Fruit fly (Drosophila melanogaster): ENCODE results near the gene CG8188.

CG8188 gene

DNA sequence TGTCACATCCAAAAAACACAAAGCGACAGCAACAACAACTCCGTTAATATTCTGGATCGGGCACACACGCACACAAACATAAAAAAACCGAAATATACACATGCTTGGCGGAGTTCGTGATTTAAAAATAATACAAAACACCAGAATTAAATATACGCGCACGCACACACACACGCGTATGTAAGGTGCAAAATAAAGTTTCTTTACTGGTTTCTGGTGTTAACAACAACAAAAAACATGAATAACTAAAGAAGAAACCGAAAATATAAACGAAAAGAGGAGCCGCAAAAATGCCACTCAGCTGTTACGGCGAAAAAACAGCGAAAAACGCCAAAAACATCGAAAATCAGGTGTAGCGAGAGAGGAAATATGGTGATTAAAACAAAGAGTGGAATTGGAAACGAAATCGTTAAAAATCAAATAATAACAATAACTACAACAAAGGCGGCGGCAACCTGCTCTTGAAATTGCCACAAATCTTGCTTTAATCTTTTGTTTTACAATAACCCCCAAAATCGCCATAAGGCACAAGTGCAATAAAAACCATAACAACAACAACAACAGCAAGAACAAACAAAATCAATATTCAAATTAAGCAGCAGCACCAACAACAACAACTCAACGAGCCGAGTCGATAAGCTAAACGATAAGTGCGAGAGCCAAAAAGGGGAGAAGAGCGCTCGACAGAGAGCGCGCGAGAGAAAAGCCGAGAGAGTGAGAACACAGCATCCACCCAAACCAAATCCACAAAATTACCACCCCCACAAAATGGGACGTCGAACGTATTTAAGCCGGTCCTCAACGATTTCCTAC is 7.7 kb upstream of the CG8188 start (continued):
- TF ChIP-seq HLH4C (GFP tag; IDR thresholded peaks at IDR 0.05; ENCODE audit: partially characterized antibody) = peak; percentile 40; the same call in 1 of the 3 replicates
- no peak for TF ChIP-seq ap (GFP tag; IDR thresholded peaks at IDR 0.05)
- no peak for TF ChIP-seq unc-4 (GFP tag; IDR thresholded peaks at IDR 0.05; ENCODE audit: partially characterized antibody)
- TF ChIP-seq Hsf (GFP tag; optimal IDR thresholded peaks at IDR 0.05) = no peak
- TF ChIP-seq CG6689 (GFP tag; IDR thresholded peaks at IDR 0.05) = no peak
- TF ChIP-seq zen (tag; optimal IDR thresholded peaks at IDR 0.05) = no peak
- no peak for TF ChIP-seq CG9932 (GFP tag; IDR thresholded peaks at IDR 0.05)
- no peak for TF ChIP-seq toy (GFP tag; IDR thresholded peaks at IDR 0.05)
- no peak for TF ChIP-seq Abd-B (GFP tag; optimal IDR thresholded peaks at IDR 0.05)
- no peak for TF ChIP-seq CG13775 (GFP tag; optimal IDR thresholded peaks at IDR 0.05)
- no peak for TF ChIP-seq crc (GFP tag; optimal IDR thresholded peaks at IDR 0.05)
- TF ChIP-seq CG17328 (GFP tag; IDR thresholded peaks at IDR 0.05) = no peak
- TF ChIP-seq CG32532 (GFP tag; IDR thresholded peaks at IDR 0.05) = no peak
- TF ChIP-seq ara (GFP tag; IDR thresholded peaks at IDR 0.05) = no peak
- no peak for TF ChIP-seq Antp (GFP tag; optimal IDR thresholded peaks at IDR 0.05)
- peak; percentile 90; the same call in 3 of the 4 replicates for TF ChIP-seq chinmo (GFP tag; IDR thresholded peaks at IDR 0.05; ENCODE audit: partially characterized antibody)
- no peak for TF ChIP-seq CG10979 (tag; optimal IDR thresholded peaks at IDR 0.05)
- TF ChIP-seq pum (GFP tag; optimal IDR thresholded peaks at IDR 0.05) = no peak
- TF ChIP-seq Sox102F (GFP tag; optimal IDR thresholded peaks at IDR 0.05) = no peak
- no peak for TF ChIP-seq CG3995 (GFP tag; optimal IDR thresholded peaks at IDR 0.05)
- TF ChIP-seq cad (GFP tag; optimal IDR thresholded peaks at IDR 0.05) = no peak
- no peak for TF ChIP-seq CG4282 (GFP tag; optimal IDR thresholded peaks at IDR 0.05)
- TF ChIP-seq Mrtf (GFP tag; IDR thresholded peaks at IDR 0.05) = no peak
- peak; percentile 18 for TF ChIP-seq nerfin-1 (tag; optimal IDR thresholded peaks at IDR 0.05)
- TF ChIP-seq CG17802 (tag; optimal IDR thresholded peaks at IDR 0.05) = no peak
- TF ChIP-seq CG33557 (GFP tag; optimal IDR thresholded peaks at IDR 0.05) = no peak
- TF ChIP-seq MESR4 (GFP tag; optimal IDR thresholded peaks at IDR 0.05) = no peak
- no peak for TF ChIP-seq CG2875 (GFP tag; optimal IDR thresholded peaks at IDR 0.05)
- peak; percentile 59 for TF ChIP-seq Jarid2 (GFP tag; optimal IDR thresholded peaks at IDR 0.05)
- TF ChIP-seq insv (GFP tag; optimal IDR thresholded peaks at IDR 0.05) = no peak
- no peak for TF ChIP-seq MBD-R2 (GFP tag; IDR thresholded peaks at IDR 0.05)
- no peak for TF ChIP-seq ash1 (GFP tag; optimal IDR thresholded peaks at IDR 0.05)
- peak in 1 of 2 experiments; percentile 1 for TF ChIP-seq Pdp1 (GFP tag; optimal IDR thresholded peaks at IDR 0.05)
- no peak for TF ChIP-seq sug (tag; optimal IDR thresholded peaks at IDR 0.05)
- TF ChIP-seq tin (GFP tag; optimal IDR thresholded peaks at IDR 0.05) = no peak
- no peak for TF ChIP-seq fd3F (GFP tag; optimal IDR thresholded peaks at IDR 0.05)
- TF ChIP-seq Aef1 (GFP tag; IDR thresholded peaks at IDR 0.05) = no peak
- TF ChIP-seq CG11085 (GFP tag; IDR thresholded peaks at IDR 0.05) = no peak
- peak; percentile 70 for TF ChIP-seq yki (optimal IDR thresholded peaks at IDR 0.05)
- no peak for TF ChIP-seq br (optimal IDR thresholded peaks at IDR 0.05)
- TF ChIP-seq abd-A (tag; optimal IDR thresholded peaks at IDR 0.05) = peak; percentile 94
- no peak for TF ChIP-seq CG10321 (GFP tag; IDR thresholded peaks at IDR 0.05)
- TF ChIP-seq shn (GFP tag; optimal IDR thresholded peaks at IDR 0.05) = no peak
- no peak for TF ChIP-seq Gug (GFP tag; IDR thresholded peaks at IDR 0.05)
- no peak for TF ChIP-seq Dref (GFP tag; IDR thresholded peaks at IDR 0.05)
- no peak for TF ChIP-seq CG18599 (GFP tag; optimal IDR thresholded peaks at IDR 0.05)
- no peak for TF ChIP-seq pfk (GFP tag; optimal IDR thresholded peaks at IDR 0.05)
- TF ChIP-seq CG1647 (GFP tag; optimal IDR thresholded peaks at IDR 0.05) = no peak
- TF ChIP-seq nom (GFP tag; optimal IDR thresholded peaks at IDR 0.05) = peak; percentile 12
- peak; percentile 50; the same call in 1 of the 2 replicates for TF ChIP-seq vvl (GFP tag; IDR thresholded peaks at IDR 0.05)
